Fruit fly (Drosophila melanogaster): ENCODE results near the gene Srp19.

- TF ChIP-seq CG8478 (optimal IDR thresholded peaks at IDR 0.05) = no peak
- no peak for TF ChIP-seq pan (optimal IDR thresholded peaks at IDR 0.05)
- TF ChIP-seq usp (GFP tag; optimal IDR thresholded peaks at IDR 0.05) = no peak
Measured at dm6 chr3L:7338786-7339185, 9.0 kb downstream of the Srp19 start.

Measured in whole organism.